Fruit fly (Drosophila melanogaster) whole organism, embryonic: Measurements from ENCODE around the gene CG13917.

Source experiments
- Bgb ChIP-seq: fragments of 200-800 bp; sonication (Bioruptor generic); IDR thresholded peaks from 2 replicates; pipeline ENCODE4 v1.3.6; 2022; ENCODE audit warnings: missing biosample characterization, missing genetic modification characterization; ENCODE audit not compliant: partially characterized antibody
- Bteb2 ChIP-seq: fragments of 200-800 bp; sonication (Bioruptor generic); optimal IDR thresholded peaks from 2 replicates; lab custom pipeline; 2016; ENCODE audit warnings: missing biosample characterization, missing genetic modification characterization
- CG10274 ChIP-seq: fragments of 200-800 bp; sonication (Bioruptor generic); optimal IDR thresholded peaks from 3 replicates; lab custom pipeline; 2017; ENCODE audit warnings: missing biosample characterization, mild to moderate bottlenecking, missing genetic modification characterization
- CG10321 ChIP-seq: fragments of 200-800 bp; sonication (Bioruptor generic); IDR thresholded peaks from 2 replicates; pipeline ENCODE4 v1.3.6; 2022; ENCODE audit warnings: missing biosample characterization, missing genetic modification characterization
- CG10654 ChIP-seq: fragments of 200-800 bp; sonication (Bioruptor generic); optimal IDR thresholded peaks from 2 replicates; lab custom pipeline; 2016; ENCODE audit warnings: missing biosample characterization, missing genetic modification characterization
- CG11504 ChIP-seq: fragments of 200-800 bp; sonication (Bioruptor generic); optimal IDR thresholded peaks from 3 replicates; lab custom pipeline; 2019; ENCODE audit warnings: missing biosample characterization, mild to moderate bottlenecking, missing genetic modification characterization, moderate library complexity
- CG11723 ChIP-seq: fragments of 200-800 bp; sonication (Bioruptor generic); optimal IDR thresholded peaks from 2 replicates; lab custom pipeline; 2017; ENCODE audit warnings: missing biosample characterization, mild to moderate bottlenecking, missing genetic modification characterization
- CG12219 ChIP-seq: fragments of 200-800 bp; sonication (Bioruptor generic); optimal IDR thresholded peaks from 3 replicates; lab custom pipeline; 2018; ENCODE audit warnings: missing biosample characterization, mild to moderate bottlenecking, missing genetic modification characterization
- CG1529 ChIP-seq: fragments of 200-800 bp; sonication (Bioruptor generic); optimal IDR thresholded peaks from 3 replicates; lab custom pipeline; 2018; ENCODE audit warnings: missing biosample characterization, missing genetic modification characterization
- CG1602 ChIP-seq: fragments of 200-800 bp; sonication (Bioruptor generic); optimal IDR thresholded peaks from 3 replicates; lab custom pipeline; 2016; ENCODE audit warnings: missing biosample characterization, missing genetic modification characterization
- CG16815 ChIP-seq: fragments of 200-800 bp; sonication (Bioruptor generic); optimal IDR thresholded peaks from 3 replicates; lab custom pipeline; 2017; ENCODE audit warnings: missing biosample characterization, mild to moderate bottlenecking, missing genetic modification characterization
- CG17186 ChIP-seq: fragments of 200-800 bp; sonication (Bioruptor generic); optimal IDR thresholded peaks from 3 replicates; lab custom pipeline; 2017; ENCODE audit warnings: missing biosample characterization, missing genetic modification reagents, missing genetic modification characterization
- CG17361 ChIP-seq: fragments of 200-800 bp; sonication (Bioruptor generic); IDR thresholded peaks from 3 replicates; pipeline ENCODE4 v1.3.6; 2022; ENCODE audit warnings: missing biosample characterization, missing genetic modification characterization
- CG17612 ChIP-seq: fragments of 200-800 bp; sonication (Bioruptor generic); IDR thresholded peaks from 2 replicates; pipeline ENCODE4 v1.3.6; 2022; ENCODE audit warnings: missing biosample characterization, missing genetic modification characterization
- CG1792 ChIP-seq: fragments of 200-800 bp; sonication (Bioruptor generic); optimal IDR thresholded peaks from 2 replicates; lab custom pipeline; 2016; ENCODE audit warnings: missing biosample characterization, missing genetic modification characterization
- CG18476 ChIP-seq: fragments of 200-800 bp; sonication (Bioruptor generic); optimal IDR thresholded peaks from 2 replicates; lab custom pipeline; 2016; ENCODE audit warnings: missing biosample characterization, mild to moderate bottlenecking, missing genetic modification characterization
- CG2199 ChIP-seq: fragments of 200-800 bp; sonication (Bioruptor generic); IDR thresholded peaks from 3 replicates; pipeline ENCODE4 v1.3.6; 2022; ENCODE audit warnings: missing biosample characterization, missing genetic modification characterization
- CG2889 ChIP-seq: fragments of 200-800 bp; sonication (Bioruptor generic); IDR thresholded peaks from 3 replicates; pipeline ENCODE4 v1.3.6; 2022; ENCODE audit warnings: missing biosample characterization, missing genetic modification characterization
- CG32767 ChIP-seq: fragments of 200-800 bp; sonication (Bioruptor generic); IDR thresholded peaks from 2 replicates; pipeline ENCODE4 v1.3.6; 2022; ENCODE audit warnings: missing biosample characterization, missing genetic modification characterization
- CG3995 ChIP-seq: fragments of 200-800 bp; sonication (Bioruptor generic); optimal IDR thresholded peaks from 3 replicates; lab custom pipeline; 2016; ENCODE audit warnings: missing biosample characterization, missing genetic modification characterization
- CG4328 ChIP-seq: fragments of 200-800 bp; sonication (Bioruptor generic); optimal IDR thresholded peaks from 3 replicates; lab custom pipeline; 2017; ENCODE audit warnings: missing biosample characterization, missing genetic modification reagents, missing genetic modification characterization
- CG4820 ChIP-seq: fragments of 200-800 bp; sonication (Bioruptor generic); optimal IDR thresholded peaks from 3 replicates; lab custom pipeline; 2016; ENCODE audit warnings: missing biosample characterization, missing genetic modification characterization
- CHES-1-like ChIP-seq: fragments of 200-800 bp; sonication (Bioruptor generic); optimal IDR thresholded peaks from 2 replicates; lab custom pipeline; 2016; ENCODE audit warnings: missing biosample characterization, missing genetic modification characterization
- Drgx ChIP-seq: fragments of 200-800 bp; sonication (Bioruptor generic); IDR thresholded peaks from 2 replicates; pipeline ENCODE4 v1.3.6; 2022; ENCODE audit warnings: missing biosample characterization, missing genetic modification characterization
- Ets65A ChIP-seq: fragments of 200-800 bp; sonication (Bioruptor generic); peaks from one replicate; lab custom pipeline; 2016; ENCODE audit warnings: missing biosample characterization, missing genetic modification characterization
- H2.0 ChIP-seq: fragments of 200-800 bp; sonication (Bioruptor generic); IDR thresholded peaks from 2 replicates; pipeline ENCODE4 v1.3.6; 2022; ENCODE audit warnings: missing biosample characterization, missing genetic modification characterization
- Lim3 ChIP-seq: fragments of 200-800 bp; sonication (Bioruptor generic); IDR thresholded peaks from 2 replicates; pipeline ENCODE4 v1.3.6; 2022; ENCODE audit warnings: missing biosample characterization, missing genetic modification characterization
- Mes4 ChIP-seq: fragments of 200-800 bp; sonication (Bioruptor generic); optimal IDR thresholded peaks from 2 replicates; lab custom pipeline; 2016; ENCODE audit warnings: missing biosample characterization, missing genetic modification characterization
- Nf-YA ChIP-seq: fragments of 200-800 bp; sonication (Bioruptor generic); IDR thresholded peaks from 2 replicates; pipeline ENCODE4 v1.3.6; 2022; ENCODE audit warnings: missing biosample characterization, missing genetic modification characterization
- Six4 ChIP-seq: fragments of 200-800 bp; sonication (Bioruptor generic); optimal IDR thresholded peaks from 2 replicates; lab custom pipeline; 2016; ENCODE audit warnings: missing biosample characterization, missing genetic modification characterization
- Sox102F ChIP-seq: fragments of 200-800 bp; sonication (Bioruptor generic); optimal IDR thresholded peaks from 2 replicates; lab custom pipeline; 2018; ENCODE audit warnings: missing biosample characterization, mild to moderate bottlenecking, missing genetic modification characterization, moderate library complexity
- Usf ChIP-seq: fragments of 200-800 bp; sonication (Bioruptor generic); optimal IDR thresholded peaks from 2 replicates; lab custom pipeline; 2017; ENCODE audit warnings: missing genotype, missing biosample characterization, missing genetic modification characterization
- Vsx1 ChIP-seq: fragments of 200-800 bp; sonication (Bioruptor generic); optimal IDR thresholded peaks from 2 replicates; lab custom pipeline; 2017; ENCODE audit warnings: missing biosample characterization, mild to moderate bottlenecking, missing genetic modification characterization, missing genetic modification reagents
- dmrt99B ChIP-seq: fragments of 200-800 bp; sonication (Bioruptor generic); optimal IDR thresholded peaks from 2 replicates; lab custom pipeline; 2018; ENCODE audit warnings: missing biosample characterization, mild to moderate bottlenecking, missing genetic modification characterization, moderate library complexity
- fd102C ChIP-seq: fragments of 200-800 bp; sonication (Bioruptor generic); optimal IDR thresholded peaks from 2 replicates; lab custom pipeline; 2018; ENCODE audit warnings: missing biosample characterization, mild to moderate bottlenecking, missing genetic modification characterization, moderate library complexity
- grau ChIP-seq: fragments of 200-800 bp; optimal IDR thresholded peaks from 3 replicates; lab custom pipeline; 2019; ENCODE audit warnings: missing biosample characterization, mild to moderate bottlenecking, missing genetic modification characterization, moderate library complexity
- hb ChIP-seq: fragments of 200-800 bp; sonication (Bioruptor generic); IDR thresholded peaks from 3 replicates; pipeline ENCODE4 v1.3.6; 2022; ENCODE audit warnings: missing biosample characterization, missing genetic modification characterization; ENCODE audit not compliant: partially characterized antibody
- hth ChIP-seq: fragments of >200 bp; optimal IDR thresholded peaks from 2 replicates; lab custom pipeline; 2017; ENCODE audit warnings: inconsistent platforms
- klu ChIP-seq: fragments of 200-800 bp; sonication (Bioruptor generic); IDR thresholded peaks from 2 replicates; pipeline ENCODE4 v1.3.6; 2022; ENCODE audit warnings: missing biosample characterization, missing genetic modification characterization
- knrl ChIP-seq: fragments of 200-800 bp; sonication (Bioruptor generic); IDR thresholded peaks from 3 replicates; pipeline ENCODE4 v1.3.6; 2022; ENCODE audit warnings: missing biosample characterization, missing genetic modification characterization; ENCODE audit not compliant: partially characterized antibody
- mam ChIP-seq: fragments of 200-800 bp; sonication (Bioruptor generic); optimal IDR thresholded peaks from 3 replicates; lab custom pipeline; 2016; ENCODE audit warnings: missing biosample characterization, missing genetic modification characterization
- nom ChIP-seq: fragments of 200-800 bp; sonication (Bioruptor generic); optimal IDR thresholded peaks from 2 replicates; lab custom pipeline; 2017; ENCODE audit warnings: missing biosample characterization, missing genetic modification characterization, mild to moderate bottlenecking, moderate library complexity, missing genetic modification reagents
- p53 ChIP-seq: fragments of 200-800 bp; sonication (Bioruptor generic); optimal IDR thresholded peaks from 2 replicates; lab custom pipeline; 2016; ENCODE audit warnings: missing biosample characterization, missing genetic modification characterization
- row ChIP-seq: fragments of 200-800 bp; sonication (Bioruptor generic); IDR thresholded peaks from 3 replicates; pipeline ENCODE4 v1.3.6; 2022; ENCODE audit warnings: missing biosample characterization, missing genetic modification characterization
- slp2 ChIP-seq: fragments of 200-800 bp; sonication (Bioruptor generic); optimal IDR thresholded peaks from 2 replicates; lab custom pipeline; 2016; ENCODE audit warnings: missing biosample characterization, missing genetic modification characterization
- tll ChIP-seq, 2 experiments: fragments of 200-800 bp in 1 of 2; fragments of >200 bp in 1 of 2; sonication (Bioruptor generic) in 1 of 2; optimal IDR thresholded peaks; 2 replicates each; lab custom pipeline; 2017 to 2019; ENCODE audit warnings: missing biosample characterization in 2 of 2, missing genetic modification characterization in 2 of 2, mild to moderate bottlenecking in 1 of 2, moderate library complexity in 1 of 2
- ttk ChIP-seq: fragments of 200-800 bp; sonication (Bioruptor generic); IDR thresholded peaks from 2 replicates; pipeline ENCODE4 v2.1.2; 2022; ENCODE audit warnings: missing biosample characterization, missing genetic modification characterization
- vvl ChIP-seq: fragments of 200-800 bp; sonication (Bioruptor generic); IDR thresholded peaks from 2 replicates; pipeline ENCODE4 v1.3.6; 2022; ENCODE audit warnings: missing biosample characterization, missing genetic modification characterization
- zfh2 ChIP-seq: fragments of 200-800 bp; sonication (Bioruptor generic); optimal IDR thresholded peaks from 2 replicates; lab custom pipeline; 2016; ENCODE audit warnings: missing biosample characterization, missing genetic modification characterization

Gene CG13917

DNA sequence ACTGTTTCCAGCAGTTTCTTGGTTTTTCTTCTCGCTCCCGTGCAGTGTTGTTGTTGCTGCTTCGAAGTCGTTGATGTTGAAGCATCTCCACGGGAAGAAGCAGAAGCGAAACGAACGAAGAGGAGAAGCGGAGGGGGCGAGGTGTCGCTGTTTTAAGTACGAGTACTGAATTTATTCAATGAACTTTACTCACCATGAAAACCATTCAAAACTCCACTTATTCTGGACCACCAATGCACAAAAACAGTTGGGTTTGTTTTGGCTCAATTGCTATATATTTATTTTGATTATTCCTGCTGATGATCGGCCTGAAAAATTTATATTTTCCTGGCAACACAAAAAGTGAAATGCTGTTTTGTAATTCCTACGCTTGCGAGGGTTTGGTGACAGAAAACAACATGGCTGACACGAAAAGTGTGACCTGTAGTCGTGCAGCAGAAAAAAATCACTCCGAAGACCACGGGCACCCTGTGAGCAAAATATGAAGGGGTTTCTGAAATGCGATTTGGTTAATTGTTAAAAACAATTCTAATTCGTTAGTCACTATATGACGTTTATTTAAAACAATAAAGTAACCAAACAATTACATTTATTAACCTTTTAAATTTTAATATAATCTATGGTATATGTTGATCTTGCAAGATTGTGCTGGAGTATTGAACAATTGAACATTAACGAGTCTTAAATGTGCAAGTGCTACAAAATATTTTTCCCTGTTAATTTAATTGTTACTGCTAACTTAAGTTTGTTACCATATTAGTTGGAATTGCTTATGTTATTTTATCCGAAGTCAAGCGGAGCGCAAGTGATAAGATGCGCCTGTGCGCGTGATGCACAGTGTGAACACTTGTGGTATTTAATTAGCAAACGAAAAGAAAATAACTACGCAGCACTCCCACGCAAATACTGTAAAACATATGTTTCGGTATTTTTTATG is 8.0 kb upstream of the CG13917 start, which contains the start of gene CG7879 (continued):
- peak; percentile 46 for TF ChIP-seq mam (GFP tag; lab: Kevin White, UChicago)
- TF ChIP-seq CG10274 (GFP tag; lab: Kevin White, UChicago): no peak
- no peak for TF ChIP-seq CG4328
- no peak for TF ChIP-seq CG12219 (GFP tag; lab: Kevin White, UChicago)
- TF ChIP-seq CG11504 (tag; lab: Kevin White, UChicago): no peak
- TF ChIP-seq fd102C (GFP tag; lab: Kevin White, UChicago): no peak
- TF ChIP-seq Ets65A (GFP tag; lab: Kevin White, UChicago): peak; percentile 81
- TF ChIP-seq Usf (GFP tag; lab: Kevin White, UChicago): no peak
- TF ChIP-seq slp2 (GFP tag; lab: Kevin White, UChicago): no peak
- 0 out of 2 replicates have a peak, but pooled peaks have one; percentile 13 for TF ChIP-seq H2.0 (GFP tag; lab: Robert Waterston, UW)
- no peak for TF ChIP-seq CG11723 (GFP tag; lab: Kevin White, UChicago)
- peak; percentile 55; the same call in 1 of the 2 replicates for TF ChIP-seq CG32767 (GFP tag; lab: Robert Waterston, UW)
- no peak for TF ChIP-seq dmrt99B (tag; lab: Kevin White, UChicago)
- no peak for TF ChIP-seq CHES-1-like (GFP tag; lab: Kevin White, UChicago)
- peak; percentile 92 for TF ChIP-seq klu (GFP tag; lab: Robert Waterston, UW)
- TF ChIP-seq Sox102F: no peak
- no peak for TF ChIP-seq p53 (GFP tag; lab: Kevin White, UChicago)
- TF ChIP-seq vvl (GFP tag; lab: Robert Waterston, UW): peak; percentile 17
- no peak for TF ChIP-seq Bteb2 (GFP tag; lab: Kevin White, UChicago)
- TF ChIP-seq nom (GFP tag; lab: Kevin White, UChicago): peak; percentile 72
- TF ChIP-seq Drgx (GFP tag; lab: Robert Waterston, UW): no peak
- peak; percentile 55 for TF ChIP-seq CG3995
- TF ChIP-seq CG10321 (GFP tag; lab: Robert Waterston, UW): no peak
- peak; percentile 34 for TF ChIP-seq CG1602 (GFP tag; lab: Kevin White, UChicago)
- TF ChIP-seq Six4 (GFP tag; lab: Kevin White, UChicago): no peak
- TF ChIP-seq CG1529 (GFP tag; lab: Kevin White, UChicago): no peak
- no peak for TF ChIP-seq knrl (GFP tag; lab: Robert Waterston, UW)
- TF ChIP-seq CG2889 (GFP tag; lab: Robert Waterston, UW): no peak
- TF ChIP-seq Mes4 (GFP tag; lab: Kevin White, UChicago): no peak
- no peak for TF ChIP-seq CG18476 (GFP tag; lab: Kevin White, UChicago)
- peak; percentile 52 for TF ChIP-seq CG17186 (GFP tag; lab: Kevin White, UChicago)
- peak in 1 of 2 experiments; percentile 68 for TF ChIP-seq tll (GFP tag; optimal IDR thresholded peaks at IDR 0.05; lab: Kevin White, UChicago)
- TF ChIP-seq ttk: no peak
- no peak for TF ChIP-seq Vsx1 (GFP tag; lab: Kevin White, UChicago)
- TF ChIP-seq CG2199 (GFP tag; lab: Robert Waterston, UW): no peak
- no peak for TF ChIP-seq Nf-YA (GFP tag; lab: Robert Waterston, UW)
- peak; percentile 33; the same call in 1 of the 2 replicates for TF ChIP-seq Bgb
- TF ChIP-seq grau (tag; lab: Kevin White, UChicago): peak; percentile 17
- TF ChIP-seq CG16815 (GFP tag; lab: Kevin White, UChicago): peak; percentile 26
- 0 out of 2 replicates have a peak, but pooled peaks have one; percentile 8 for TF ChIP-seq CG17612
- peak; percentile 79 for TF ChIP-seq row (GFP tag; lab: Robert Waterston, UW)
- peak; percentile 71; the same call in 2 of the 3 replicates for TF ChIP-seq CG17361 (GFP tag; lab: Robert Waterston, UW)
- no peak for TF ChIP-seq CG1792 (GFP tag; lab: Kevin White, UChicago)
- TF ChIP-seq hb (GFP tag; lab: Robert Waterston, UW): no peak
- no peak for TF ChIP-seq CG4820 (GFP tag; lab: Kevin White, UChicago)
- TF ChIP-seq hth (lab: Kevin White, UChicago): no peak
- TF ChIP-seq CG10654 (GFP tag; lab: Kevin White, UChicago): no peak
- no peak for TF ChIP-seq Lim3 (GFP tag; lab: Robert Waterston, UW)
- TF ChIP-seq zfh2 (GFP tag; lab: Kevin White, UChicago): peak; percentile 29
